Fruit fly (Drosophila melanogaster) whole organism, prepupa: Measurements from ENCODE around the gene mRF1.

ENCODE experiments used
- Blimp-1 ChIP-seq: fragments of 200-800 bp; sonication (Bioruptor generic); optimal IDR thresholded peaks from 3 replicates; lab custom pipeline; 2017; ENCODE audit warnings: missing biosample characterization, missing genetic modification characterization, mild to moderate bottlenecking, moderate library complexity, missing genetic modification reagents
- CG10631 ChIP-seq: fragments of 200-800 bp; sonication (Bioruptor generic); optimal IDR thresholded peaks from 2 replicates; lab custom pipeline; 2016; ENCODE audit warnings: missing biosample characterization, missing genetic modification characterization
- CG10669 ChIP-seq: fragments of 200-800 bp; sonication (Bioruptor generic); optimal IDR thresholded peaks from 3 replicates; lab custom pipeline; 2018; ENCODE audit warnings: missing biosample characterization, mild to moderate bottlenecking, missing genetic modification characterization, moderate library complexity
- CG11294 ChIP-seq: fragments of 200-800 bp; sonication (Bioruptor generic); IDR thresholded peaks from 2 replicates; pipeline ENCODE4 v1.3.6; 2022; ENCODE audit warnings: missing biosample characterization, missing genetic modification characterization
- CG11762 ChIP-seq: fragments of 200-800 bp; sonication (Bioruptor generic); optimal IDR thresholded peaks from 3 replicates; lab custom pipeline; 2016; ENCODE audit warnings: missing biosample characterization, missing genetic modification characterization; ENCODE audit not compliant: insufficient read depth
- CG11902 ChIP-seq: fragments of 200-800 bp; sonication (Bioruptor generic); optimal IDR thresholded peaks from 3 replicates; lab custom pipeline; 2016; ENCODE audit warnings: missing biosample characterization, missing genetic modification characterization
- CG15336 ChIP-seq: fragments of 200-800 bp; sonication (Bioruptor generic); IDR thresholded peaks from 2 replicates; pipeline ENCODE4 v1.3.6; 2022; ENCODE audit warnings: missing biosample characterization, missing genetic modification characterization
- CG16779 ChIP-seq: fragments of 200-800 bp; sonication (Bioruptor generic); optimal IDR thresholded peaks from 3 replicates; lab custom pipeline; 2017; ENCODE audit warnings: missing biosample characterization, mild to moderate bottlenecking, missing genetic modification characterization
- CG31627 ChIP-seq: fragments of 200-800 bp; sonication (Bioruptor generic); optimal IDR thresholded peaks from 3 replicates; lab custom pipeline; 2016; ENCODE audit warnings: missing biosample characterization, missing genetic modification characterization
- CG32006 ChIP-seq: fragments of 200-800 bp; sonication (Bioruptor generic); optimal IDR thresholded peaks from 3 replicates; lab custom pipeline; 2017; ENCODE audit warnings: missing biosample characterization, mild to moderate bottlenecking, missing genetic modification characterization
- CG34406 ChIP-seq: fragments of 200-800 bp; sonication (Bioruptor generic); optimal IDR thresholded peaks from 3 replicates; lab custom pipeline; 2016; ENCODE audit warnings: missing biosample characterization, missing genetic modification characterization
- CG3919 ChIP-seq: fragments of 200-800 bp; sonication (Bioruptor generic); optimal IDR thresholded peaks from 3 replicates; lab custom pipeline; 2016; ENCODE audit warnings: missing biosample characterization, missing genetic modification characterization
- CG6163 ChIP-seq: fragments of 200-800 bp; sonication (Bioruptor generic); IDR thresholded peaks from 3 replicates; pipeline ENCODE4 v1.3.6; 2022; ENCODE audit warnings: missing biosample characterization, missing genetic modification characterization
- CG6276 ChIP-seq: fragments of 200-800 bp; sonication (Bioruptor generic); optimal IDR thresholded peaks from 2 replicates; lab custom pipeline; 2017; ENCODE audit warnings: missing biosample characterization, mild to moderate bottlenecking, missing genetic modification characterization
- CG6792 ChIP-seq: fragments of 200-800 bp; sonication (Bioruptor generic); optimal IDR thresholded peaks from 3 replicates; lab custom pipeline; 2016; ENCODE audit warnings: missing biosample characterization, missing genetic modification characterization
- CG6808 ChIP-seq: fragments of 200-800 bp; sonication (Bioruptor generic); optimal IDR thresholded peaks from 3 replicates; lab custom pipeline; 2017; ENCODE audit warnings: missing biosample characterization, missing genetic modification characterization, mild to moderate bottlenecking, moderate library complexity, missing genetic modification reagents
- CG6854 ChIP-seq: fragments of 200-800 bp; sonication (Bioruptor generic); optimal IDR thresholded peaks from 2 replicates; lab custom pipeline; 2017; ENCODE audit warnings: missing biosample characterization, mild to moderate bottlenecking, missing genetic modification characterization
- CG7368 ChIP-seq: fragments of 200-800 bp; sonication (Bioruptor generic); optimal IDR thresholded peaks from 3 replicates; lab custom pipeline; 2016; ENCODE audit warnings: missing biosample characterization, missing genetic modification characterization
- CG8119 ChIP-seq: fragments of 200-800 bp; sonication (Bioruptor generic); IDR thresholded peaks from 3 replicates; pipeline ENCODE4 v1.3.6; 2022; ENCODE audit warnings: missing biosample characterization, missing genetic modification characterization
- CG8319 ChIP-seq: fragments of 200-800 bp; sonication (Bioruptor generic); optimal IDR thresholded peaks from 3 replicates; lab custom pipeline; 2016; ENCODE audit warnings: missing biosample characterization, missing genetic modification characterization
- Eip78C ChIP-seq: fragments of 200-800 bp; sonication (Bioruptor generic); peaks from one replicate; lab custom pipeline; 2016; ENCODE audit warnings: missing biosample characterization, missing genetic modification characterization
- Eip93F ChIP-seq: fragments of 200-800 bp; sonication (Bioruptor generic); optimal IDR thresholded peaks from 2 replicates; lab custom pipeline; 2016; ENCODE audit warnings: missing biosample characterization, mild to moderate bottlenecking, missing genetic modification characterization
- Ets21C ChIP-seq: fragments of 200-800 bp; sonication (Bioruptor generic); optimal IDR thresholded peaks from 3 replicates; lab custom pipeline; 2016; ENCODE audit warnings: missing biosample characterization, missing genetic modification characterization
- Ets96B ChIP-seq: fragments of 200-800 bp; optimal IDR thresholded peaks from 2 replicates; lab custom pipeline; 2019; ENCODE audit warnings: missing biosample characterization, mild to moderate bottlenecking, missing genetic modification characterization, moderate library complexity
- Gug ChIP-seq: fragments of 200-800 bp; sonication (Bioruptor generic); IDR thresholded peaks from 2 replicates; pipeline ENCODE4 v1.3.6; 2022; ENCODE audit warnings: missing biosample characterization, missing genetic modification characterization
- Hr38 ChIP-seq: sonication (Bioruptor generic); optimal IDR thresholded peaks from 2 replicates; lab custom pipeline; 2016; ENCODE audit warnings: missing biosample characterization, missing genetic modification characterization
- Hr4 ChIP-seq: fragments of 200-800 bp; sonication (Bioruptor generic); optimal IDR thresholded peaks from 3 replicates; lab custom pipeline; 2016; ENCODE audit warnings: missing biosample characterization, missing genetic modification characterization
- Lpt ChIP-seq: fragments of 200-800 bp; sonication (Bioruptor generic); optimal IDR thresholded peaks from 3 replicates; lab custom pipeline; 2016; ENCODE audit warnings: missing biosample characterization, missing genetic modification characterization
- Met ChIP-seq: fragments of 200-800 bp; sonication (Bioruptor generic); optimal IDR thresholded peaks from 3 replicates; lab custom pipeline; 2016; ENCODE audit warnings: missing biosample characterization, missing genetic modification characterization
- Smox ChIP-seq: fragments of 200-800 bp; sonication (Bioruptor generic); optimal IDR thresholded peaks from 3 replicates; lab custom pipeline; 2016; ENCODE audit warnings: missing biosample characterization, missing genetic modification characterization
- Sox14 ChIP-seq: fragments of 200-800 bp; sonication (Bioruptor generic); optimal IDR thresholded peaks from 3 replicates; lab custom pipeline; 2016; ENCODE audit warnings: missing biosample characterization, missing genetic modification characterization
- Sox15 ChIP-seq: fragments of 200-800 bp; sonication (Bioruptor generic); optimal IDR thresholded peaks from 3 replicates; lab custom pipeline; 2016; ENCODE audit warnings: missing biosample characterization, missing genetic modification characterization
- achi ChIP-seq: fragments of 200-800 bp; sonication (Bioruptor generic); optimal IDR thresholded peaks from 3 replicates; lab custom pipeline; 2016; ENCODE audit warnings: missing biosample characterization, missing genetic modification characterization
- acj6 ChIP-seq: fragments of 200-800 bp; sonication (Bioruptor generic); optimal IDR thresholded peaks from 3 replicates; lab custom pipeline; 2016; ENCODE audit warnings: missing biosample characterization, missing genetic modification characterization
- dac ChIP-seq: fragments of 200-800 bp; sonication (Bioruptor generic); optimal IDR thresholded peaks from 2 replicates; lab custom pipeline; 2017; ENCODE audit warnings: missing biosample characterization, mild to moderate bottlenecking, missing genetic modification characterization
- dsx ChIP-seq: fragments of 200-800 bp; optimal IDR thresholded peaks from 3 replicates; lab custom pipeline; 2019; ENCODE audit warnings: missing biosample characterization, mild to moderate bottlenecking, missing genetic modification characterization, moderate library complexity; ENCODE audit not compliant: poor library complexity, severe bottlenecking
- eg ChIP-seq: fragments of 200-800 bp; sonication (Bioruptor generic); IDR thresholded peaks from 3 replicates; pipeline ENCODE4 v1.3.6; 2022; ENCODE audit warnings: missing biosample characterization, missing genetic modification characterization
- esn ChIP-seq: fragments of 200-800 bp; sonication (Bioruptor generic); optimal IDR thresholded peaks from 2 replicates; lab custom pipeline; 2016; ENCODE audit warnings: missing biosample characterization, mild to moderate bottlenecking, missing genetic modification characterization, moderate library complexity
- fd85E ChIP-seq: fragments of 200-800 bp; sonication (Bioruptor generic); optimal IDR thresholded peaks from 3 replicates; lab custom pipeline; 2016; ENCODE audit warnings: missing biosample characterization, missing genetic modification characterization
- lz ChIP-seq: fragments of 200-800 bp; sonication (Bioruptor generic); optimal IDR thresholded peaks from 3 replicates; lab custom pipeline; 2016; ENCODE audit warnings: missing biosample characterization, missing genetic modification characterization
- net ChIP-seq: fragments of 200-800 bp; sonication (Bioruptor generic); optimal IDR thresholded peaks from 3 replicates; lab custom pipeline; 2016; ENCODE audit warnings: missing biosample characterization, missing genetic modification characterization
- pdm3 ChIP-seq: fragments of 200-800 bp; sonication (Bioruptor generic); optimal IDR thresholded peaks from 3 replicates; lab custom pipeline; 2016; ENCODE audit warnings: missing biosample characterization, missing genetic modification characterization
- spab ChIP-seq: fragments of 200-800 bp; sonication (Bioruptor generic); optimal IDR thresholded peaks from 2 replicates; lab custom pipeline; 2017; ENCODE audit warnings: missing biosample characterization, mild to moderate bottlenecking, missing genetic modification characterization, missing genetic modification reagents
- ss ChIP-seq, 2 experiments: fragments of 200-800 bp; sonication (Bioruptor generic); optimal IDR thresholded peaks; 2 replicates in 1 of 2; 3 replicates in 1 of 2; lab custom pipeline; 2017 to 2018; ENCODE audit warnings: mild to moderate bottlenecking in 2 of 2, missing biosample characterization in 2 of 2, missing genetic modification characterization in 2 of 2, moderate library complexity in 1 of 2
- svp ChIP-seq: fragments of 200-800 bp; sonication (Bioruptor generic); peaks from one replicate; lab custom pipeline; 2016; ENCODE audit warnings: missing biosample characterization, missing genetic modification characterization

The mRF1 gene

dm6 chr2L:13244759-13245308 is 25.1 kb downstream of the mRF1 start:
- TF ChIP-seq Hr38 (GFP tag; lab: Kevin White, UChicago), result no peak
- TF ChIP-seq svp (GFP tag; lab: Kevin White, UChicago), result peak; percentile 17

DNA sequence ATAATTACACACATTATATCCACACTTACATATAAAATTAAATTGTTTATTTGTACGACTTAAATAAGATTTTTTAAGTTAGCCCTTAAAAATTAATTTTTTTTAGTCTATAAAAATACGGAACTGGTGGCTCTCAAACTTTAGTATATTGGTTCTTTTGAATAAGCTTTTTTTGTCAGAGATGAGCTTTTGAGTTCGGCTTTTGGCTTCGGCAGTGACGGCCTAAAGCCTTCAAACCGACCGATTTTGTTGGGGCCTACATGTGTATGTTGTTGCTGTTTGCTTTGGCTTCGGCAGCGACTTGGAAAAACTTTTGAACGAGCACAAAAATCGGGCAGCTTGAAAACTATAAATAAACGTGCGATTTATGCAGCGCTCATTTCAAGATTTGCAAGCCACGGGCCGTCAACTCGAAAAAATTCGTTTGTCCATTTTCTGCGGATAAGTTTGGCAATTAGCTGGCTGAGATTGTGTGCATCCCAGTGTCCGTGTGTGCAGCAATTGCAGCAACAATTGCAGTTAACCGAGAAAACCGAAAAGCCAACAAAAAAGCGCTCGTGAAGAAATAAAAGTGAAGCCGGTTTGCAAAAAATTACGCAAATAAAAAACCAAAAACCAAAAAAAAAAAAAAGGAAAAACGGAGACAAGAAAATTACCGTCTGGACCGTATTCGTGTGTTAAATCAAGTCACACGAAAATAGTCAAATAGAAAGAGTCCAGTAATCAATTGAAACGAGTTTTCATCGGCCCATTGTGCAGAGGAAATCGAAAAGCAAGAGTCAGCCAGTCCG is 26.3 kb downstream of the mRF1 start, which contains the start of gene CG16820:
CG16820 (plus strand) TSS at position 378 of the 791 bp plus-strand sequence.
- TF ChIP-seq CG6276 (GFP tag; lab: Kevin White, UChicago) (peak; percentile 75), CG6163 (GFP tag; lab: Robert Waterston, UW) (0 out of 3 replicates have a peak, but pooled peaks have one; percentile 50), eg (GFP tag; lab: Robert Waterston, UW) (peak; percentile 76; the same call in 2 of the 3 replicates), CG8119 (peak; percentile 84), CG31627 (GFP tag; lab: Kevin White, UChicago) (no peak), Sox14 (GFP tag; lab: Kevin White, UChicago) (no peak), CG15336 (GFP tag; lab: Robert Waterston, UW) (peak; percentile 80), Eip78C (GFP tag; lab: Kevin White, UChicago) (peak; percentile 53), dac (GFP tag; lab: Kevin White, UChicago) (peak; percentile 15), Lpt (GFP tag; lab: Kevin White, UChicago) (peak; percentile 57), Hr4 (no peak)

DNA sequence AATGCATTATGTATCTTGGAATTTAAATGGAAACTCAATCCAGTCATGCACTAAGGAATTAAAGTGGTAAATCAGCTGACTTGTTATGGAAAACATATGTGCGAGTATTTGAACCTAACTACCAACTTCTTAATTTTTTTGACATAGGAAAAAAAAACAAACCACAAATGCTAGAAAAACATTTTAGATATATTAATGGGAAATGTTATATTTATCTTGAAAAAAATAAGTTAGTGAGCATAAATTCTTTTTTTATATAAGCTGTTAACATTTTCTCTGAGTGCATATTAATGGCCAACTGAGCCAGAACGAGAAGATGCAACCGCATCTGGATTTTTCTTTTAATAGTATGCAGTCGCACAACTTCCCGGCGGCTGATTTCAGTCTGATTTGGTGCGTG is 31.4 kb downstream of the mRF1 start:
- no peak for TF ChIP-seq fd85E (GFP tag; lab: Kevin White, UChicago)
- TF ChIP-seq CG3919, result no peak
- no peak for TF ChIP-seq Ets96B (tag; lab: Kevin White, UChicago)
- no peak for TF ChIP-seq CG16779 (tag; lab: Kevin White, UChicago)
- TF ChIP-seq dac (GFP tag; lab: Kevin White, UChicago), result no peak
- TF ChIP-seq spab (GFP tag; lab: Kevin White, UChicago), result no peak
- no peak for TF ChIP-seq CG11294
- no peak for TF ChIP-seq CG7368
- TF ChIP-seq eg (GFP tag; lab: Robert Waterston, UW), result no peak
- TF ChIP-seq CG6808 (GFP tag; lab: Kevin White, UChicago), result peak; percentile 31
- TF ChIP-seq pdm3 (GFP tag; lab: Kevin White, UChicago), result no peak
- no peak for TF ChIP-seq acj6 (GFP tag; lab: Kevin White, UChicago)
- TF ChIP-seq Ets21C (GFP tag; lab: Kevin White, UChicago), result no peak
- no peak for TF ChIP-seq CG10669
- TF ChIP-seq dsx, result no peak
- no peak for TF ChIP-seq esn (GFP tag; lab: Kevin White, UChicago)
- peak; percentile 4 for TF ChIP-seq Hr4
- peak; percentile 74 for TF ChIP-seq Eip78C (GFP tag; lab: Kevin White, UChicago)
- TF ChIP-seq Smox (GFP tag; lab: Kevin White, UChicago), result no peak
- TF ChIP-seq net (GFP tag; lab: Kevin White, UChicago), result no peak
- TF ChIP-seq Blimp-1 (GFP tag; lab: Kevin White, UChicago), result no peak
- TF ChIP-seq Eip93F, result no peak
- TF ChIP-seq ss (GFP tag; optimal IDR thresholded peaks at IDR 0.05; lab: Kevin White, UChicago), result peak in 1 of 2 experiments; percentile 7
- no peak for TF ChIP-seq CG34406
- TF ChIP-seq lz (GFP tag; lab: Kevin White, UChicago), result no peak
- peak; percentile 22 for TF ChIP-seq achi (GFP tag; lab: Kevin White, UChicago)
- TF ChIP-seq CG11762 (GFP tag; lab: Kevin White, UChicago), result no peak
- TF ChIP-seq CG10631 (GFP tag; lab: Kevin White, UChicago), result no peak
- TF ChIP-seq Gug (GFP tag; lab: Robert Waterston, UW), result no peak
- peak; percentile 9 for TF ChIP-seq CG6276 (GFP tag; lab: Kevin White, UChicago)
- peak; percentile 46 for TF ChIP-seq CG32006
- TF ChIP-seq Sox15 (GFP tag; lab: Kevin White, UChicago), result no peak
- TF ChIP-seq CG8319 (GFP tag; lab: Kevin White, UChicago), result no peak
- no peak for TF ChIP-seq CG11902
- TF ChIP-seq Met (GFP tag; lab: Kevin White, UChicago), result no peak
- no peak for TF ChIP-seq CG6792 (GFP tag; lab: Kevin White, UChicago)
- 0 out of 3 replicates have a peak, but pooled peaks have one; percentile 24 for TF ChIP-seq CG8119
- TF ChIP-seq CG31627 (GFP tag; lab: Kevin White, UChicago), result no peak
- no peak for TF ChIP-seq CG6854 (GFP tag; lab: Kevin White, UChicago)
